Worm (Caenorhabditis elegans) whole organism, mixed stage, embryonic: ENCODE results near the gene nhr-280.

Experiments used
- ceh-43 ChIP-seq: fragments of 200-800 bp; sonication (Bioruptor generic); optimal IDR thresholded peaks from 2 replicates; lab custom pipeline; 2018; ENCODE audit warnings: mild to moderate bottlenecking, missing genetic modification characterization, moderate library complexity, missing compliant biosample characterization
- elt-3 ChIP-seq: fragments of 150-350 bp; optimal IDR thresholded peaks from 2 replicates; lab custom pipeline; 2014; ENCODE audit warnings: missing biosample characterization, missing genetic modification characterization
- lin-32 ChIP-seq: fragments of 200-800 bp; sonication (Bioruptor generic); optimal IDR thresholded peaks from 2 replicates; lab custom pipeline; 2018; ENCODE audit warnings: mild to moderate bottlenecking, missing genetic modification characterization, missing compliant biosample characterization
- lsy-2 ChIP-seq: fragments of 150-350 bp; optimal IDR thresholded peaks from 2 replicates; lab custom pipeline; 2014; ENCODE audit warnings: missing biosample characterization, missing genetic modification characterization
- nhr-237 ChIP-seq: fragments of 150-350 bp; optimal IDR thresholded peaks from 2 replicates; lab custom pipeline; 2014; ENCODE audit warnings: missing biosample characterization, missing genetic modification characterization
- zip-8 ChIP-seq: fragments of 150-350 bp; optimal IDR thresholded peaks from 2 replicates; lab custom pipeline; 2014; ENCODE audit warnings: missing biosample characterization, missing genetic modification characterization

- TF ChIP-seq nhr-237 (tag; lab: Kevin White, UChicago) (no peak), lsy-2 (tag; lab: Kevin White, UChicago) (no peak), elt-3 (tag; lab: Kevin White, UChicago) (no peak), zip-8 (no peak), lin-32 (GFP tag; lab: Kevin White, UChicago) (no peak), ceh-43 (no peak)
Measured at ce11 chrIII:156645-157044, 26.1 kb upstream of the nhr-280 start, which contains the start of the genes zig-13 and ver-1.
